Worm (Caenorhabditis elegans): Measurements from ENCODE around the gene nfi-1.

ce11 chrII:7562616-7563015 is 24.6 kb downstream of the nfi-1 start:
- TF ChIP-seq Y53F4B.3 (GFP tag; IDR thresholded peaks at IDR 0.05) (no peak), ztf-18 (tag; optimal IDR thresholded peaks at IDR 0.05) (no peak), nfyb-1 (GFP tag; IDR thresholded peaks at IDR 0.05) (no peak), sea-2 (GFP tag; IDR thresholded peaks at IDR 0.05) (no peak), lin-26 (GFP tag; IDR thresholded peaks at IDR 0.05) (no peak), F37B4.10 (GFP tag; IDR thresholded peaks at IDR 0.05) (no peak), B0336.3 (GFP tag; IDR thresholded peaks at IDR 0.05) (no peak), tbp1 (GFP tag; optimal IDR thresholded peaks at IDR 0.05) (no peak), ztf-3 (GFP tag; optimal IDR thresholded peaks at IDR 0.05) (no peak), attf-3 (GFP tag; conservative IDR thresholded peaks at IDR 0.05) (no peak), attf-5 (GFP tag; optimal IDR thresholded peaks at IDR 0.05) (no peak)
